Worm (Caenorhabditis elegans): ENCODE measurements around the gene F59E11.5.

ce11 chrV:8947499-8947898 lies 47.4 kb upstream of the F59E11.5 start, which contains the start of gene gck-1:
- TF ChIP-seq lin-39 (tag; optimal IDR thresholded peaks at IDR 0.05), result no peak
- TF ChIP-seq ceh-82 (tag; optimal IDR thresholded peaks at IDR 0.05), result no peak
- TF ChIP-seq snpc-4 (tag; optimal IDR thresholded peaks at IDR 0.05), result no peak
- TF ChIP-seq zag-1 (tag; optimal IDR thresholded peaks at IDR 0.05), result no peak
- TF ChIP-seq unc-86 (tag; optimal IDR thresholded peaks at IDR 0.05), result no peak
- TF ChIP-seq aly-2 (tag; optimal IDR thresholded peaks at IDR 0.05), result no peak
- TF ChIP-seq unc-62 (GFP tag; optimal IDR thresholded peaks at IDR 0.05), result no peak
- no peak for TF ChIP-seq nhr-12 (tag; optimal IDR thresholded peaks at IDR 0.05)
- TF ChIP-seq mdl-1 (tag; optimal IDR thresholded peaks at IDR 0.05), result no peak
- TF ChIP-seq ztf-4 (tag; optimal IDR thresholded peaks at IDR 0.05), result no peak
- TF ChIP-seq nhr-90 (tag; optimal IDR thresholded peaks at IDR 0.05; ENCODE audit: poor library complexity), result no peak
- no peak for TF ChIP-seq pqm-1 (tag; optimal IDR thresholded peaks at IDR 0.05)
- no peak for TF ChIP-seq dpl-1 (GFP tag; optimal IDR thresholded peaks at IDR 0.05)
- TF ChIP-seq lin-15B (tag; optimal IDR thresholded peaks at IDR 0.05), result no peak

All from whole organism, L1 larva.